Worm (Caenorhabditis elegans) whole organism, midembryonic: ENCODE measurements around the gene K07C11.10.

Experiments used
- T22C8.4 ChIP-seq: fragments of 200-800 bp; sonication (Bioruptor generic); IDR thresholded peaks from 2 replicates; pipeline ENCODE4 v1.3.6; 2022; ENCODE audit warnings: missing genetic modification characterization, missing compliant biosample characterization
- cog-1 ChIP-seq: sonication (generic microtip); optimal IDR thresholded peaks from 2 replicates; lab custom pipeline; 2016; ENCODE audit warnings: missing genetic modification characterization, missing compliant biosample characterization
- flt-1 ChIP-seq: fragments of 200-800 bp; sonication (Bioruptor generic); IDR thresholded peaks from 2 replicates; pipeline ENCODE4 v1.3.6; 2022; ENCODE audit warnings: missing genetic modification characterization, missing compliant biosample characterization
- klf-2 ChIP-seq: fragments of 200-800 bp; sonication (Bioruptor generic); conservative IDR thresholded peaks from 2 replicates; pipeline ENCODE4 v1.3.6; 2022; ENCODE audit warnings: missing genetic modification reagents, missing genetic modification characterization, missing compliant biosample characterization
- med-1 ChIP-seq: sonication (generic microtip); optimal IDR thresholded peaks from 2 replicates; lab custom pipeline; 2017; ENCODE audit warnings: missing genetic modification characterization, mild to moderate bottlenecking, missing compliant biosample characterization, antibody characterized with exemption, missing genetic modification reagents; ENCODE audit not compliant: insufficient read depth
- ref-1 ChIP-seq: fragments of 200-800 bp; sonication (Bioruptor generic); conservative IDR thresholded peaks from 2 replicates; pipeline ENCODE4 v1.3.6; 2022; ENCODE audit warnings: missing genetic modification reagents, missing genetic modification characterization, missing compliant biosample characterization
- tab-1 ChIP-seq: fragments of 200-800 bp; sonication (Bioruptor generic); IDR thresholded peaks from 2 replicates; pipeline ENCODE4 v1.3.6; 2022; ENCODE audit warnings: missing genetic modification characterization, missing compliant biosample characterization
- ztf-23 ChIP-seq: fragments of 200-800 bp; sonication (Bioruptor generic); IDR thresholded peaks from 2 replicates; pipeline ENCODE4 v1.3.6; 2022; ENCODE audit warnings: missing genetic modification reagents, missing genetic modification characterization, missing compliant biosample characterization
- ztf-29 ChIP-seq: fragments of 200-800 bp; sonication (Bioruptor generic); IDR thresholded peaks from 2 replicates; pipeline ENCODE4 v1.3.6; 2022; ENCODE audit warnings: missing genetic modification reagents, missing genetic modification characterization, missing compliant biosample characterization

Gene K07C11.10

DNA sequence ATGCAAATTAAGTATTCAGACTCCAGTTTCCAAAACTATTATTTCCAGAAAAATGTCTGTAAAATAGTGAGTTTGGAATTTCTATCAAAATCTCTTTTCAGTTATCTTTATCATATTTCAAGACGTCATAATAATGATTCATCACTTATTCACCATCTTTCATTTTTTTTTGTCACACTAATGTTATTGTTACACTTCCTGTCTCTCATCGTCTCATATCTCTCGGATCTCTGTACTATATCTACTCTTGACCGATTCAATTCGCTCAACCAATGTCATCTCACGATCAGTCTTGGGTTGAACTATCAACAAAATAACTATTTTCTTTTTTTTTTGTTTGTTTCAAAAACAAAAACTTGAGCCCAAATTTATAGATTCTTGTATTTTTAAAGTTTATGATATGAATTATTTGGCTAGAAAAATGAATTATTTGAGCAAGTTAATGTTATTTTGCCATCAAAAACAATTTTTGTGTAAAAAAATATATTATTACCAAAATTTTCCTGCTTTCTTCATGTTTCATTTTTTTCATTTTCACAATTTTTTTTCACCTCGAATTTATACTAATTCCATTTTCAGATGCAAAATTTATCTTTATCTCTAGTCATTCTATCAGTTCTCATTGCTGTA is 25.4 kb downstream of the K07C11.10 start, which contains the start of gene cri-2:
Gene cri-2 (plus strand): TSS at position 580 of the 630 bp plus-strand sequence.
- TF ChIP-seq T22C8.4 (GFP tag; lab: Robert Waterston, UW) (no peak), med-1 (GFP tag; lab: Kevin White, UChicago) (no peak), ztf-29 (GFP tag; lab: Robert Waterston, UW) (no peak), klf-2 (GFP tag; lab: Robert Waterston, UW) (no peak), cog-1 (tag; lab: Kevin White, UChicago) (no peak), flt-1 (GFP tag; lab: Robert Waterston, UW) (no peak), ztf-23 (no peak), tab-1 (no peak), ref-1 (no peak)

DNA sequence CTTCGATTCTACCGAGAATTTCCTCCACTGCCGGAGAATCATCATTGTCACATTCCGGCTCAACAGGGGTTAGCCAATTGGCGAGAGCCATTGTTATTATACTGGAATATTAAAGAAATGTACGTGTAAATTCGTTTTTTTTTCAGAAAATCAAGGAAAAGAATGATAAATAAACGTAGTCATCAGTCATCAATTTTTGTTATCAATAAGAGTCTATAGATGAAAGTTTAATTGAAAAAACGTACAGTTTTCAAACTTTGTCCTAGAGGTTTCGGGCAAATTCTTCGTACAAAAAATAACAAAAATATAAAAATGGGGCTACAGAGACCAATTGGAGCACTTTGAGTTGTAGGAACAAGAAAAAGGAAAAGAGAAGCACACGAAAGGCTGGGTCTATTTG is 27.7 kb downstream of the K07C11.10 start, which contains the start of gene F20D6.11:
Gene F20D6.11 (minus strand): TSS at position 101 of the 400 bp plus-strand sequence.
- TF ChIP-seq med-1 (GFP tag; lab: Kevin White, UChicago) (no peak), cog-1 (tag; lab: Kevin White, UChicago) (no peak)

- no peak for TF ChIP-seq ztf-23
- no peak for TF ChIP-seq T22C8.4 (GFP tag; lab: Robert Waterston, UW)
- no peak for TF ChIP-seq ref-1
- no peak for TF ChIP-seq med-1 (GFP tag; lab: Kevin White, UChicago)
- TF ChIP-seq klf-2 (GFP tag; lab: Robert Waterston, UW) = no peak
- no peak for TF ChIP-seq flt-1 (GFP tag; lab: Robert Waterston, UW)
- TF ChIP-seq tab-1 = no peak
- no peak for TF ChIP-seq cog-1 (tag; lab: Kevin White, UChicago)
Measured at ce11 chrV:8196993-8197392, 29.7 kb downstream of the K07C11.10 start.

DNA sequence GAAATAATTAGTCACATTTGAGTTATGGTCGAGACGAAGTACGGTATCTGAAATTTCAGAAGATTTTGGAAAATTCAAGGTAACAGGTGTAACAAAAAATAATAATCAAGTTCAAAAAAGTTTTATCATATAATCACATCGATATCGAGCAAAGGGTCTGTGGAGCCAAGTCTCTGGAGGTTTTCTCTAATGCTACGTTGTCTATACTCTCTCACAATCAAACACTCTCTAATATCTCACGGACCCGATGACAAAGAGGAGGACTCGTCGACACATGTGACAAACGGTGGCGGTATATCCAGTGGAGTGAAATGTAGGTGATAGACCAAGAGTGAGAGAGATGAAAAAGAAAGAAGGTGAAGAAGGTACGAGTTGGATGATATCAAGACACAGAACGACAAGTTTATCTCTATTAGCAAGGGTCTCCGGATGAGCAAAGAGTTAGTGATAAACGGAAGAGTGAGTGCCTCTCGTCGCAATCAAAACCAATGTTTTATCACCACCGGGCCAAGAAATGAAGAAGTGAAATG is 30.8 kb downstream of the K07C11.10 start, which contains the start of gene F20D6.10:
Gene F20D6.10 (minus strand): TSS at position 51 of the 530 bp plus-strand sequence.
- no peak for TF ChIP-seq flt-1 (GFP tag; lab: Robert Waterston, UW)
- TF ChIP-seq ref-1 = no peak
- TF ChIP-seq ztf-29 (GFP tag; lab: Robert Waterston, UW) = no peak
- TF ChIP-seq cog-1 (tag; lab: Kevin White, UChicago) = no peak

DNA sequence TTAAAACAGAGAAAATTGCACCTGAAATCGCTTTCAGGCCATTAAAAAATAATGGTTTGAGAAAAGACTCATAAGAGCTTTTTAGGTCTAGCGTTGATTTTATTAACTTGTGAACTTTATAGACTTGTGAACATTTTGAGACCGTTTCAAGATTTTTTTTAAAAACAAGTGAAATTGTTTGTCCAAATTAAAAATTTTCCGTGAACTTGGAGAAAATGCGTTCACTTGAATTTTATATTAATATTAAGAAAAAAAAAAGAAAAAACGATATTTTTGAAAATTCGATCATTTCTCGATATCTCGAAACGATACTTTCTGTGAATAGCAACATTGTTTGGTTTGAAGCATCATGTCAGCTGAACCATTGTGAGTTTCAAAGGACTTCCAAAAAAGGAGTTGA is 36.3 kb downstream of the K07C11.10 start, which contains the start of gene F20D6.1:
Gene F20D6.1 (plus strand): TSS at position 301 of the 400 bp plus-strand sequence.
- TF ChIP-seq klf-2 (GFP tag; lab: Robert Waterston, UW) (no peak), cog-1 (tag; lab: Kevin White, UChicago) (no peak), tab-1 (no peak)

- no peak for TF ChIP-seq ref-1
Measured at ce11 chrV:8190016-8190415, 36.7 kb downstream of the K07C11.10 start, which contains the start of gene F20D6.12. TSS of gene F20D6.12 (minus strand) at chrV:8190116.

DNA sequence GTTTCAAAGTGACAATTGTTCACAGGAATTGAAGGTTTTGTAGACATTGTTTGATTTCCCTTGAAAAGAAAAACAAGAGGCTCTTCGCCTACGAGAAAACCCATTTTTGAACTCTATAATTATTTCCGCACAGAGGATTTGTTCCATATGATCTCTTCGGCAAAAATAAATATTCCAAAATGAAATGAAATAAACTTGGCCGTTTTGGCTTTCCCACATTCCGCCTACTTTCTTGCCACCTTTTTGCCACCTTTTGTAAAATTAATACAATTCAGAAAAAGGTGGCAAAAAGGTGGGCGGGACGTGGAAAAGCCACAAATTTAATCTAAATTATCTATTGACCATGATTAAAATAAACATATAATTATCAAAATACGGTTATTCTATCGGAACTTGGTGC is 38.3 kb downstream of the K07C11.10 start, which contains the start of gene F20D6.15:
Gene F20D6.15 (minus strand): TSS at position 47 of the 400 bp plus-strand sequence.
- TF ChIP-seq ztf-23 = no peak
- no peak for TF ChIP-seq med-1 (GFP tag; lab: Kevin White, UChicago)
- no peak for TF ChIP-seq cog-1 (tag; lab: Kevin White, UChicago)
- TF ChIP-seq tab-1 = no peak
- TF ChIP-seq flt-1 (GFP tag; lab: Robert Waterston, UW) = no peak
- TF ChIP-seq T22C8.4 (GFP tag; lab: Robert Waterston, UW) = no peak
- no peak for TF ChIP-seq ref-1
- TF ChIP-seq ztf-29 (GFP tag; lab: Robert Waterston, UW) = no peak
- TF ChIP-seq klf-2 (GFP tag; lab: Robert Waterston, UW) = no peak

DNA sequence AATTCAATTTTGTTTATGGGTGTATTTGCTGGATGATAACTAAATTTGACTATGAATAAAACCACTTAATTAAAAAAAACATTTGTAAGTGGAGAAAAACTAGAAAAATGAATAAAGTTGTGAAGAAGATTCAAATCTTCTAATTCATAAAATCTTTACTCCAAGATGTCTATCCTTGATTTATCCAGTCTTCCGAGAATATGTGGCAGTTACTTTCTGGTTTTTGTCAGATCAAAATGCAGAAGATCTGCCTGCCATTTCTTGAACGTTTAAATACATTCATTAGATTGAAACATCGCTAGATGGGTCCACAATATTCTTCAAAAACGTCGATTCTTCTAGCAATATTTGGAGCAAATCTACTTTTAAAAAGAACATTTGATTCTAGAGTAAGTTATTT is 41.0 kb downstream of the K07C11.10 start, which contains the start of gene F20D6.2:
Gene F20D6.2 (plus strand): TSS at position 301 of the 400 bp plus-strand sequence.
- TF ChIP-seq flt-1 (GFP tag; lab: Robert Waterston, UW) (no peak), ztf-23 (no peak), T22C8.4 (GFP tag; lab: Robert Waterston, UW) (no peak), cog-1 (tag; lab: Kevin White, UChicago) (no peak), ref-1 (no peak), med-1 (GFP tag; lab: Kevin White, UChicago) (no peak), klf-2 (GFP tag; lab: Robert Waterston, UW) (no peak), tab-1 (no peak), ztf-29 (GFP tag; lab: Robert Waterston, UW) (no peak)

DNA sequence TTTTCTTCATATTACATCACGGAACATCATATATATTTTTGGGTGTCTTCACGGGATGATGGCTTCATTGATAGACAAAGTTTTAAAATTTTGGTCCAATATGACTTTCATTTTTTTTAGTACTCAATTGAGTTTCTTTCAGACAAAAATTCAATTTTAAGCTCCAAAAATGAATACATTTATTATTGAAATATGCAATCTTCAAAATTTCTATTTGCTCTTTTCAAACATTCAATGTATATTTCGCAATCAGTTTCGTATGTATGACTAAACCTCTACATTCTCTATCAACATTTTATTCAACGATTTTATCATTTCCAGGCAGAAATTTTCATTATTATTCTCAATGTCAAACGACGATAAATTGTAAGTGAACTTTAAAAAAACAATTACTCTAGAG is 43.3 kb downstream of the K07C11.10 start, which contains the start of gene srp-8:
Gene srp-8 (plus strand): TSS at position 301 of the 400 bp plus-strand sequence.
- no peak for TF ChIP-seq ref-1
- TF ChIP-seq flt-1 (GFP tag; lab: Robert Waterston, UW) = no peak
- TF ChIP-seq med-1 (GFP tag; lab: Kevin White, UChicago) = no peak
- no peak for TF ChIP-seq ztf-23
- no peak for TF ChIP-seq tab-1

DNA sequence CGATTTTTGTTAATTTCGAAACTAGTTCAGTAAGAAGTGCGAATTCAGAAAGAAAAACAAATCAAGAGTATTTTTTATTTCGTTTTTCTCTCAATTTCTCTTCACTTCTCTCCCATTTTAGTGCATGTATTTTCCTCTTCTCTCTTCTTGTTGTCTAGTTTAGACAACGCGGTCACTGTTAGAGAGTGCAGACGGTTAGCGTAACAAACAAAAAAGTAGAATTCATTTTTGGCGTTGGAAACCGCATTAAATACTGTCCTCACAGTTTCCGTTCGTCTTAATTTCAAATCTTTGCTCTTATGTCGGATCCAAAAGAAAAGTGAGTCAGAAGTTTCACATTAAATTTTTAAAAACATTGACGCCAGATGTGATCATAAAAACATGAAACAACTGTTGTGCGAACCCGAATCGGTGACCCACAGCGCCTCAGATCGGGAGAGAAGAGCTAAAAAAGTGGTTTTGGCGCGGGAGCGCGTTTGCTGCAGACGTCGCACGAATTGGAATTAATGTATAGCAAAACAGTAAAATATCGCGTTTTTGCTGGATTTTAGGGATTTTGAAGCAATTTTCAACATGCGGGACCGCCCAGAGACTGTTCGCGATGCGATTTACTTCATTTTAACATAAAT is 47.7 kb downstream of the K07C11.10 start, which contains the start of gene srp-7:
Gene srp-7 (plus strand): TSS at position 213 of the 629 bp plus-strand sequence.
- TF ChIP-seq med-1 (GFP tag; lab: Kevin White, UChicago) (no peak), ref-1 (no peak), ztf-23 (no peak), cog-1 (tag; lab: Kevin White, UChicago) (no peak), flt-1 (GFP tag; lab: Robert Waterston, UW) (no peak), tab-1 (no peak), ztf-29 (GFP tag; lab: Robert Waterston, UW) (no peak), T22C8.4 (GFP tag; lab: Robert Waterston, UW) (no peak), klf-2 (GFP tag; lab: Robert Waterston, UW) (no peak)
